Fruit fly (Drosophila melanogaster) whole organism, embryonic: ENCODE measurements around the gene CG4364.

Experiments used
- Asciz ChIP-seq: fragments of 200-800 bp; sonication (Bioruptor generic); optimal IDR thresholded peaks from 2 replicates; lab custom pipeline; 2017; ENCODE audit warnings: missing biosample characterization, mild to moderate bottlenecking, missing genetic modification characterization, missing genetic modification reagents
- CG11085 ChIP-seq: fragments of 200-800 bp; sonication (Bioruptor generic); IDR thresholded peaks from 2 replicates; pipeline ENCODE4 v1.3.6; 2022; ENCODE audit warnings: missing biosample characterization, missing genetic modification characterization
- CG13296 ChIP-seq: fragments of 200-800 bp; sonication (Bioruptor generic); optimal IDR thresholded peaks from 3 replicates; lab custom pipeline; 2018; ENCODE audit warnings: missing biosample characterization, mild to moderate bottlenecking, missing genetic modification characterization
- CG14441 ChIP-seq: fragments of 200-800 bp; sonication (Bioruptor generic); IDR thresholded peaks from 2 replicates; pipeline ENCODE4 v1.3.6; 2022; ENCODE audit warnings: missing biosample characterization, missing genetic modification characterization
- CG15011 ChIP-seq: fragments of 200-800 bp; sonication (Bioruptor generic); optimal IDR thresholded peaks from 3 replicates; lab custom pipeline; 2018; ENCODE audit warnings: missing biosample characterization, mild to moderate bottlenecking, missing genetic modification characterization
- CG15269 ChIP-seq: fragments of 200-800 bp; sonication (Bioruptor generic); optimal IDR thresholded peaks from 2 replicates; lab custom pipeline; 2018; ENCODE audit warnings: missing biosample characterization, mild to moderate bottlenecking, missing genetic modification characterization, moderate library complexity
- CG15514 ChIP-seq: fragments of 200-800 bp; sonication (Bioruptor generic); optimal IDR thresholded peaks from 3 replicates; lab custom pipeline; 2017; ENCODE audit warnings: missing biosample characterization, missing genetic modification characterization, mild to moderate bottlenecking, moderate library complexity, missing genetic modification reagents
- CG1603 ChIP-seq: fragments of 200-800 bp; sonication (Bioruptor generic); optimal IDR thresholded peaks from 2 replicates; lab custom pipeline; 2019; ENCODE audit warnings: missing biosample characterization, mild to moderate bottlenecking, missing genetic modification characterization, moderate library complexity
- CG17912 ChIP-seq: fragments of 200-800 bp; sonication (Bioruptor generic); optimal IDR thresholded peaks from 2 replicates; lab custom pipeline; 2018; ENCODE audit warnings: missing biosample characterization, mild to moderate bottlenecking, missing genetic modification characterization
- CG18599 ChIP-seq: fragments of 200-800 bp; sonication (Bioruptor generic); optimal IDR thresholded peaks from 3 replicates; lab custom pipeline; 2017; ENCODE audit warnings: missing biosample characterization, missing genetic modification characterization, mild to moderate bottlenecking, moderate library complexity, missing genetic modification reagents
- CG18764 ChIP-seq: fragments of 200-800 bp; sonication (Bioruptor generic); optimal IDR thresholded peaks from 3 replicates; lab custom pipeline; 2016; ENCODE audit warnings: missing biosample characterization, missing genetic modification characterization
- CG3065 ChIP-seq: fragments of 200-800 bp; sonication (Bioruptor generic); optimal IDR thresholded peaks from 2 replicates; lab custom pipeline; 2016; ENCODE audit warnings: missing biosample characterization, missing genetic modification characterization
- CG32532 ChIP-seq: fragments of 200-800 bp; sonication (Bioruptor generic); IDR thresholded peaks from 2 replicates; pipeline ENCODE4 v1.3.6; 2022; ENCODE audit warnings: missing biosample characterization, missing genetic modification characterization
- CG34224 ChIP-seq: fragments of 200-800 bp; sonication (Bioruptor generic); IDR thresholded peaks from 3 replicates; pipeline ENCODE4 v1.3.6; 2022; ENCODE audit warnings: missing biosample characterization, missing genetic modification characterization; ENCODE audit not compliant: partially characterized antibody
- CG4360 ChIP-seq: fragments of 200-800 bp; sonication (Bioruptor generic); IDR thresholded peaks from 2 replicates; pipeline ENCODE4 v1.3.6; 2022; ENCODE audit warnings: missing biosample characterization, missing genetic modification characterization
- CG8089 ChIP-seq: fragments of 200-800 bp; sonication (Bioruptor generic); optimal IDR thresholded peaks from 3 replicates; lab custom pipeline; 2016; ENCODE audit warnings: missing biosample characterization, missing genetic modification characterization
- CG8281 ChIP-seq: fragments of 200-800 bp; sonication (Bioruptor generic); optimal IDR thresholded peaks from 2 replicates; lab custom pipeline; 2018; ENCODE audit warnings: missing biosample characterization, mild to moderate bottlenecking, missing genetic modification characterization, moderate library complexity
- CG8944 ChIP-seq: fragments of 200-800 bp; sonication (Bioruptor generic); optimal IDR thresholded peaks from 3 replicates; lab custom pipeline; 2016; ENCODE audit warnings: missing biosample characterization, missing genetic modification characterization
- CG9609 ChIP-seq: fragments of 200-800 bp; sonication (Bioruptor generic); optimal IDR thresholded peaks from 3 replicates; lab custom pipeline; 2016; ENCODE audit warnings: missing biosample characterization, missing genetic modification characterization
- CHES-1-like ChIP-seq: fragments of 200-800 bp; sonication (Bioruptor generic); optimal IDR thresholded peaks from 2 replicates; lab custom pipeline; 2016; ENCODE audit warnings: missing biosample characterization, missing genetic modification characterization
- D ChIP-seq, 2 experiments: fragments of 200-800 bp in 1 of 2; fragments of >200 bp in 1 of 2; sonication (Bioruptor generic) in 1 of 2; optimal IDR thresholded peaks; 2 replicates in 1 of 2; 3 replicates in 1 of 2; lab custom pipeline; 2017; ENCODE audit warnings: mild to moderate bottlenecking in 1 of 2, missing biosample characterization in 1 of 2, missing genetic modification characterization in 1 of 2, missing genetic modification reagents in 1 of 2
- ERR ChIP-seq: fragments of 200-800 bp; sonication (Bioruptor generic); optimal IDR thresholded peaks from 2 replicates; lab custom pipeline; 2016; ENCODE audit warnings: missing biosample characterization, missing genetic modification characterization
- Ets97D ChIP-seq: fragments of 200-800 bp; sonication (Bioruptor generic); optimal IDR thresholded peaks from 3 replicates; lab custom pipeline; 2016; ENCODE audit warnings: missing biosample characterization, missing genetic modification characterization
- Gug ChIP-seq: fragments of 200-800 bp; sonication (Bioruptor generic); IDR thresholded peaks from 4 replicates; pipeline ENCODE4 v1.3.6; 2022; ENCODE audit warnings: missing biosample characterization, missing genetic modification characterization
- HLHmδ ChIP-seq: fragments of 200-800 bp; sonication (Bioruptor generic); optimal IDR thresholded peaks from 2 replicates; lab custom pipeline; 2018; ENCODE audit warnings: missing biosample characterization, mild to moderate bottlenecking, missing genetic modification characterization, moderate library complexity
- Meics ChIP-seq: fragments of 200-800 bp; sonication (Bioruptor generic); optimal IDR thresholded peaks from 2 replicates; lab custom pipeline; 2017; ENCODE audit warnings: missing biosample characterization, mild to moderate bottlenecking, missing genetic modification characterization
- Optix ChIP-seq: fragments of 200-800 bp; sonication (Bioruptor generic); IDR thresholded peaks from 3 replicates; pipeline ENCODE4 v1.3.6; 2022; ENCODE audit warnings: missing biosample characterization, missing genetic modification characterization
- Sry-β ChIP-seq: fragments of 200-800 bp; sonication (Bioruptor generic); optimal IDR thresholded peaks from 2 replicates; lab custom pipeline; 2018; ENCODE audit warnings: missing biosample characterization, mild to moderate bottlenecking, missing genetic modification characterization, moderate library complexity
- YL-1 ChIP-seq: fragments of 200-800 bp; sonication (Bioruptor generic); optimal IDR thresholded peaks from 3 replicates; lab custom pipeline; 2017; ENCODE audit warnings: missing biosample characterization, mild to moderate bottlenecking, missing genetic modification characterization
- al ChIP-seq: fragments of 200-800 bp; sonication (Bioruptor generic); IDR thresholded peaks from 2 replicates; pipeline ENCODE4 v1.3.6; 2022; ENCODE audit warnings: missing biosample characterization, missing genetic modification characterization
- aop ChIP-seq: fragments of 200-800 bp; sonication (Bioruptor generic); IDR thresholded peaks from 2 replicates; pipeline ENCODE4 v1.3.6; 2022; ENCODE audit warnings: missing biosample characterization, missing genetic modification characterization
- ara ChIP-seq: fragments of 200-800 bp; sonication (Bioruptor generic); IDR thresholded peaks from 2 replicates; pipeline ENCODE4 v1.3.6; 2022; ENCODE audit warnings: missing biosample characterization, missing genetic modification characterization
- ato ChIP-seq: fragments of 200-800 bp; sonication (Bioruptor generic); IDR thresholded peaks from 2 replicates; pipeline ENCODE4 v1.3.6; 2022; ENCODE audit warnings: missing biosample characterization, missing genetic modification characterization; ENCODE audit not compliant: partially characterized antibody
- bcd ChIP-seq: fragments of 200-800 bp; sonication (Bioruptor generic); optimal IDR thresholded peaks from 2 replicates; lab custom pipeline; 2017; ENCODE audit warnings: missing biosample characterization, mild to moderate bottlenecking, missing genetic modification characterization
- chif ChIP-seq, 2 experiments: fragments of 200-800 bp; sonication (Bioruptor generic); optimal IDR thresholded peaks; 3 replicates each; lab custom pipeline; 2016; ENCODE audit warnings: missing biosample characterization in 2 of 2, missing genetic modification characterization in 2 of 2
- gsb-n ChIP-seq: fragments of 200-800 bp; sonication (Bioruptor generic); optimal IDR thresholded peaks from 3 replicates; lab custom pipeline; 2018; ENCODE audit warnings: missing biosample characterization, mild to moderate bottlenecking, missing genetic modification characterization
- ham ChIP-seq: fragments of 200-800 bp; sonication (Bioruptor generic); IDR thresholded peaks from 2 replicates; pipeline ENCODE4 v1.3.6; 2022; ENCODE audit warnings: missing biosample characterization, missing genetic modification characterization
- maf-S ChIP-seq: fragments of 200-800 bp; sonication (Bioruptor generic); optimal IDR thresholded peaks from 2 replicates; lab custom pipeline; 2016; ENCODE audit warnings: missing biosample characterization, missing genetic modification characterization
- nau ChIP-seq: fragments of 200-800 bp; sonication (Bioruptor generic); optimal IDR thresholded peaks from 3 replicates; lab custom pipeline; 2017; ENCODE audit warnings: missing biosample characterization, mild to moderate bottlenecking, missing genetic modification characterization, missing genetic modification reagents
- org-1 ChIP-seq: fragments of 200-800 bp; sonication (Bioruptor generic); optimal IDR thresholded peaks from 2 replicates; lab custom pipeline; 2017; ENCODE audit warnings: missing biosample characterization, missing genetic modification characterization
- p53 ChIP-seq: fragments of 200-800 bp; sonication (Bioruptor generic); optimal IDR thresholded peaks from 2 replicates; lab custom pipeline; 2016; ENCODE audit warnings: missing biosample characterization, missing genetic modification characterization
- pho ChIP-seq: fragments of 200-800 bp; sonication (Bioruptor generic); optimal IDR thresholded peaks from 2 replicates; lab custom pipeline; 2016; ENCODE audit warnings: missing biosample characterization, missing genetic modification characterization
- run ChIP-seq: fragments of 200-800 bp; sonication (Bioruptor generic); optimal IDR thresholded peaks from 3 replicates; lab custom pipeline; 2018; ENCODE audit warnings: missing biosample characterization, mild to moderate bottlenecking, missing genetic modification characterization
- sd ChIP-seq: fragments of 200-800 bp; sonication (Bioruptor generic); optimal IDR thresholded peaks from 3 replicates; lab custom pipeline; 2018; ENCODE audit warnings: missing biosample characterization, mild to moderate bottlenecking, missing genetic modification characterization, moderate library complexity
- sna ChIP-seq: fragments of 200-800 bp; sonication (Bioruptor generic); IDR thresholded peaks from 2 replicates; pipeline ENCODE4 v1.3.6; 2022; ENCODE audit warnings: missing biosample characterization, missing genetic modification characterization; ENCODE audit not compliant: partially characterized antibody
- tin ChIP-seq: fragments of 200-800 bp; sonication (Bioruptor generic); optimal IDR thresholded peaks from 3 replicates; lab custom pipeline; 2016; ENCODE audit warnings: missing biosample characterization, missing genetic modification characterization
- tup ChIP-seq: fragments of 200-800 bp; sonication (Bioruptor generic); optimal IDR thresholded peaks from 2 replicates; lab custom pipeline; 2016; ENCODE audit warnings: missing biosample characterization, mild to moderate bottlenecking, missing genetic modification characterization, moderate library complexity
- vfl ChIP-seq: fragments of 200-800 bp; sonication (Bioruptor generic); optimal IDR thresholded peaks from 2 replicates; lab custom pipeline; 2016; ENCODE audit warnings: missing biosample characterization, missing genetic modification characterization

The CG4364 gene

dm6 chr2L:9692364-9693348 lies 18.4 kb downstream of the CG4364 start (continued):
- no peak for TF ChIP-seq CG34224
- TF ChIP-seq Optix (GFP tag; lab: Robert Waterston, UW): 0 out of 3 replicates have a peak, but pooled peaks have one; percentile 26
- TF ChIP-seq YL-1 (GFP tag; lab: Kevin White, UChicago): no peak
- peak; percentile 29 for TF ChIP-seq sd (tag; lab: Kevin White, UChicago)
- no peak for TF ChIP-seq sna (GFP tag; lab: Robert Waterston, UW)
- peak; percentile 40 for TF ChIP-seq pho
- peak; percentile 47 for TF ChIP-seq CG15514 (GFP tag; lab: Kevin White, UChicago)
- TF ChIP-seq CG8089 (GFP tag; lab: Kevin White, UChicago): no peak
- TF ChIP-seq CG4360: no peak
- no peak for TF ChIP-seq run (tag; lab: Kevin White, UChicago)
- no peak for TF ChIP-seq HLHmδ (GFP tag; lab: Kevin White, UChicago)
- peak; percentile 47; the same call in 1 of the 4 replicates for TF ChIP-seq Gug (GFP tag; lab: Robert Waterston, UW)
- no peak for TF ChIP-seq aop (GFP tag; lab: Robert Waterston, UW)
- TF ChIP-seq CG18599 (GFP tag; lab: Kevin White, UChicago): peak; percentile 76
- TF ChIP-seq CG17912 (GFP tag; lab: Kevin White, UChicago): no peak
- TF ChIP-seq nau: peak; percentile 43
- TF ChIP-seq CG9609 (GFP tag; lab: Kevin White, UChicago): no peak
- peak; percentile 75 for TF ChIP-seq CG15269
- no peak for TF ChIP-seq tup (GFP tag; lab: Kevin White, UChicago)
- peak; percentile 32 for TF ChIP-seq org-1 (GFP tag; lab: Kevin White, UChicago)
- TF ChIP-seq p53: no peak
- peak; percentile 48; the same call in 1 of the 2 replicates for TF ChIP-seq ham
- no peak for TF ChIP-seq CG8944
- no peak for TF ChIP-seq D (optimal IDR thresholded peaks at IDR 0.05; lab: Kevin White, UChicago)
- no peak for TF ChIP-seq D (GFP tag; optimal IDR thresholded peaks at IDR 0.05; lab: Kevin White, UChicago)
- no peak for TF ChIP-seq CG3065 (GFP tag; lab: Kevin White, UChicago)
- peak; percentile 85 for TF ChIP-seq al (GFP tag; lab: Robert Waterston, UW)
- peak; percentile 34 for TF ChIP-seq bcd (GFP tag; lab: Kevin White, UChicago)
- TF ChIP-seq CG18764: peak; percentile 38
- TF ChIP-seq CG11085 (GFP tag; lab: Robert Waterston, UW): peak; percentile 59
- no peak for TF ChIP-seq CHES-1-like (GFP tag; lab: Kevin White, UChicago)
- TF ChIP-seq ato (GFP tag; lab: Robert Waterston, UW): no peak
- TF ChIP-seq CG8281 (tag; lab: Kevin White, UChicago): no peak
- TF ChIP-seq CG15011: peak; percentile 27
- TF ChIP-seq chif (GFP tag; optimal IDR thresholded peaks at IDR 0.05; lab: Kevin White, UChicago): no peak
- no peak for TF ChIP-seq Sry-β (GFP tag; lab: Kevin White, UChicago)
- no peak for TF ChIP-seq Asciz (GFP tag; lab: Kevin White, UChicago)
- no peak for TF ChIP-seq maf-S
- peak; percentile 91 for TF ChIP-seq CG32532 (GFP tag; lab: Robert Waterston, UW)
- peak; percentile 26 for TF ChIP-seq CG1603 (tag; lab: Kevin White, UChicago)
- TF ChIP-seq vfl: peak; percentile 5
- peak; percentile 56 for TF ChIP-seq CG13296 (GFP tag; lab: Kevin White, UChicago)
- no peak for TF ChIP-seq Ets97D (GFP tag; lab: Kevin White, UChicago)
- peak; percentile 79 for TF ChIP-seq Meics
- peak; percentile 33 for TF ChIP-seq tin (GFP tag; lab: Kevin White, UChicago)
- no peak for TF ChIP-seq gsb-n (tag; lab: Kevin White, UChicago)
- peak; percentile 84 for TF ChIP-seq CG14441
- no peak for TF ChIP-seq ERR
- no peak for TF ChIP-seq ara
